Worm (Caenorhabditis elegans) whole organism, L2 larva: Measurements from ENCODE around the gene decr-1.1.

Source experiments
- C34F6.9 ChIP-seq: fragments of 150-350 bp; optimal IDR thresholded peaks from 2 replicates; lab custom pipeline; 2014; ENCODE audit warnings: missing biosample characterization, missing genetic modification characterization
- F13H6.1 ChIP-seq: sonication (generic microtip); optimal IDR thresholded peaks from 2 replicates; lab custom pipeline; 2016; ENCODE audit warnings: missing genetic modification characterization, missing compliant biosample characterization
- R02D3.7 ChIP-seq: fragments of 150-350 bp; optimal IDR thresholded peaks from 2 replicates; lab custom pipeline; 2014; ENCODE audit warnings: missing biosample characterization, missing genetic modification characterization
- Y55F3AM.14 ChIP-seq: fragments of 200-800 bp; sonication (Bioruptor generic); optimal IDR thresholded peaks from 2 replicates; lab custom pipeline; 2018; ENCODE audit warnings: mild to moderate bottlenecking, missing genetic modification characterization, missing compliant biosample characterization
- ZK546.5 ChIP-seq: sonication (generic microtip); optimal IDR thresholded peaks from 2 replicates; lab custom pipeline; 2017; ENCODE audit warnings: missing biosample characterization, missing genetic modification characterization
- alr-1 ChIP-seq: fragments of 150-350 bp; optimal IDR thresholded peaks from 2 replicates; lab custom pipeline; 2014; ENCODE audit warnings: missing biosample characterization, missing genetic modification characterization
- aly-2 ChIP-seq: fragments of 150-350 bp; optimal IDR thresholded peaks from 2 replicates; lab custom pipeline; 2014; ENCODE audit warnings: missing biosample characterization, missing genetic modification characterization
- ama-1 ChIP-seq: fragments of 150-350 bp; optimal IDR thresholded peaks from 2 replicates; lab custom pipeline; 2018; ENCODE audit warnings: inconsistent platforms
- blmp-1 ChIP-seq: sonication (generic microtip); optimal IDR thresholded peaks from 2 replicates; lab custom pipeline; 2017; ENCODE audit warnings: missing genetic modification characterization, mild to moderate bottlenecking, missing compliant biosample characterization, antibody characterized with exemption, moderate library complexity; ENCODE audit not compliant: insufficient read depth
- ceh-16 ChIP-seq: fragments of 150-350 bp; optimal IDR thresholded peaks from 2 replicates; lab custom pipeline; 2014; ENCODE audit warnings: missing biosample characterization, missing genetic modification characterization
- ceh-82 ChIP-seq: fragments of 150-350 bp; optimal IDR thresholded peaks from 2 replicates; lab custom pipeline; 2014; ENCODE audit warnings: missing biosample characterization, missing genetic modification characterization
- crh-2 ChIP-seq: sonication (generic microtip); optimal IDR thresholded peaks from 2 replicates; lab custom pipeline; 2017; ENCODE audit warnings: missing biosample characterization, missing genetic modification characterization
- dmd-4 ChIP-seq: sonication (generic microtip); optimal IDR thresholded peaks from 2 replicates; lab custom pipeline; 2017; ENCODE audit warnings: missing biosample characterization, missing genetic modification characterization
- egl-27 ChIP-seq: sonication (generic microtip); optimal IDR thresholded peaks from 3 replicates; lab custom pipeline; 2017; ENCODE audit warnings: missing biosample characterization, missing genetic modification reagents, missing genetic modification characterization
- elt-1 ChIP-seq: fragments of 150-350 bp; optimal IDR thresholded peaks from 2 replicates; lab custom pipeline; 2014; ENCODE audit warnings: missing biosample characterization, missing genetic modification characterization
- elt-3 ChIP-seq: sonication (generic microtip); optimal IDR thresholded peaks from 2 replicates; lab custom pipeline; 2017; ENCODE audit warnings: missing biosample characterization, missing genetic modification characterization
- fos-1 ChIP-seq: fragments of 150-350 bp; optimal IDR thresholded peaks from 2 replicates; lab custom pipeline; 2014; ENCODE audit warnings: missing biosample characterization, missing genetic modification characterization
- gmeb-1 ChIP-seq: fragments of 150-350 bp; optimal IDR thresholded peaks from 2 replicates; lab custom pipeline; 2014; ENCODE audit warnings: missing biosample characterization, missing genetic modification characterization
- lin-11 ChIP-seq: fragments of 150-350 bp; sonication (generic microtip); optimal IDR thresholded peaks from 2 replicates; lab custom pipeline; 2014; ENCODE audit warnings: missing biosample characterization, missing genetic modification characterization, inconsistent platforms, mixed read lengths
- lin-13 ChIP-seq: fragments of 150-350 bp; optimal IDR thresholded peaks from 2 replicates; lab custom pipeline; 2014; ENCODE audit warnings: missing biosample characterization, missing genetic modification reagents, missing genetic modification characterization
- lin-39 ChIP-seq: fragments of 150-350 bp; optimal IDR thresholded peaks from 2 replicates; lab custom pipeline; 2014; ENCODE audit warnings: missing biosample characterization, missing genetic modification reagents, missing genetic modification characterization
- lsy-2 ChIP-seq, 2 experiments: fragments of 150-350 bp in 1 of 2; sonication (generic microtip) in 1 of 2; optimal IDR thresholded peaks; 2 replicates each; lab custom pipeline; 2014 to 2017; ENCODE audit warnings: missing biosample characterization in 2 of 2, missing genetic modification characterization in 2 of 2
- mab-5 ChIP-seq: fragments of 150-350 bp; optimal IDR thresholded peaks from 2 replicates; lab custom pipeline; 2014; ENCODE audit warnings: missing biosample characterization, missing genetic modification characterization
- mbf-1 ChIP-seq: sonication (generic microtip); optimal IDR thresholded peaks from 2 replicates; lab custom pipeline; 2017; ENCODE audit warnings: missing biosample characterization, missing genetic modification characterization
- mdl-1 ChIP-seq, 2 experiments: fragments of 150-350 bp in 1 of 2; sonication (generic microtip) in 1 of 2; optimal IDR thresholded peaks; 2 replicates each; lab custom pipeline; 2017; ENCODE audit warnings: missing biosample characterization in 2 of 2, missing genetic modification characterization in 2 of 2
- nhr-10 ChIP-seq: sonication (generic microtip); optimal IDR thresholded peaks from 2 replicates; lab custom pipeline; 2017; ENCODE audit warnings: missing biosample characterization, missing genetic modification characterization
- nhr-11 ChIP-seq: fragments of 150-350 bp; optimal IDR thresholded peaks from 2 replicates; lab custom pipeline; 2014; ENCODE audit warnings: missing biosample characterization, missing genetic modification characterization
- nhr-12 ChIP-seq: fragments of 150-350 bp; optimal IDR thresholded peaks from 2 replicates; lab custom pipeline; 2014; ENCODE audit warnings: missing biosample characterization, missing genetic modification characterization
- nhr-129 ChIP-seq: fragments of 150-350 bp; optimal IDR thresholded peaks from 2 replicates; lab custom pipeline; 2014; ENCODE audit warnings: missing biosample characterization, missing genetic modification characterization
- nhr-21 ChIP-seq: fragments of 150-350 bp; optimal IDR thresholded peaks from 2 replicates; lab custom pipeline; 2014; ENCODE audit warnings: missing biosample characterization, missing genetic modification characterization
- nhr-23 ChIP-seq: fragments of 150-350 bp; optimal IDR thresholded peaks from 2 replicates; lab custom pipeline; 2014; ENCODE audit warnings: missing biosample characterization, missing genetic modification reagents, missing genetic modification characterization
- nhr-237 ChIP-seq: fragments of 150-350 bp; optimal IDR thresholded peaks from 2 replicates; lab custom pipeline; 2014; ENCODE audit warnings: missing biosample characterization, missing genetic modification characterization
- nhr-25 ChIP-seq: fragments of 150-350 bp; sonication (generic microtip); optimal IDR thresholded peaks from 3 replicates; lab custom pipeline; 2014; ENCODE audit warnings: missing biosample characterization, missing genetic modification characterization
- nhr-6 ChIP-seq: fragments of 150-350 bp; optimal IDR thresholded peaks from 2 replicates; lab custom pipeline; 2014; ENCODE audit warnings: missing biosample characterization, missing genetic modification characterization
- nhr-77 ChIP-seq: fragments of 150-350 bp; optimal IDR thresholded peaks from 2 replicates; lab custom pipeline; 2014; ENCODE audit warnings: missing biosample characterization, missing genetic modification characterization
- peb-1 ChIP-seq: fragments of 150-350 bp; optimal IDR thresholded peaks from 2 replicates; lab custom pipeline; 2014; ENCODE audit warnings: missing biosample characterization, missing genetic modification characterization
- sem-4 ChIP-seq: fragments of 150-350 bp; optimal IDR thresholded peaks from 2 replicates; lab custom pipeline; 2014; ENCODE audit warnings: missing biosample characterization, missing genetic modification reagents, missing genetic modification characterization
- skn-1 ChIP-seq: sonication (generic microtip); optimal IDR thresholded peaks from 2 replicates; lab custom pipeline; 2017; ENCODE audit warnings: missing biosample characterization, missing genetic modification characterization
- sma-3 ChIP-seq: sonication (generic microtip); optimal IDR thresholded peaks from 2 replicates; lab custom pipeline; 2016; ENCODE audit warnings: missing genetic modification reagents, missing genetic modification characterization, missing compliant biosample characterization
- sma-9 ChIP-seq, 2 experiments: fragments of 150-350 bp in 1 of 2; sonication (generic microtip) in 1 of 2; optimal IDR thresholded peaks; 2 replicates each; lab custom pipeline; 2014 to 2016; ENCODE audit warnings: missing genetic modification characterization in 2 of 2, mild to moderate bottlenecking in 1 of 2, missing biosample characterization in 1 of 2, missing compliant biosample characterization in 1 of 2, missing genetic modification reagents in 1 of 2, moderate library complexity in 1 of 2
- snpc-4 ChIP-seq: fragments of 150-350 bp; optimal IDR thresholded peaks from 2 replicates; lab custom pipeline; 2014; ENCODE audit warnings: missing biosample characterization, missing genetic modification characterization
- unc-39 ChIP-seq: fragments of 150-350 bp; optimal IDR thresholded peaks from 2 replicates; lab custom pipeline; 2014; ENCODE audit warnings: missing biosample characterization, missing genetic modification characterization
- unc-55 ChIP-seq: fragments of 150-350 bp; sonication (generic microtip); optimal IDR thresholded peaks from 3 replicates; lab custom pipeline; 2014; ENCODE audit warnings: missing biosample characterization, missing genetic modification reagents, missing genetic modification characterization
- unc-62 ChIP-seq: fragments of 150-350 bp; optimal IDR thresholded peaks from 2 replicates; lab custom pipeline; 2014; ENCODE audit warnings: missing biosample characterization, missing genetic modification reagents, missing genetic modification characterization
- zag-1 ChIP-seq: fragments of 150-350 bp; optimal IDR thresholded peaks from 2 replicates; lab custom pipeline; 2014; ENCODE audit warnings: missing biosample characterization, missing genetic modification characterization
- ztf-1 ChIP-seq: fragments of 200-800 bp; sonication (Bioruptor generic); conservative IDR thresholded peaks from 2 replicates; pipeline ENCODE4 v1.3.6; 2022; ENCODE audit warnings: missing genetic modification characterization, missing compliant biosample characterization
- ztf-11 ChIP-seq: sonication (generic microtip); optimal IDR thresholded peaks from 2 replicates; lab custom pipeline; 2017; ENCODE audit warnings: missing biosample characterization, missing genetic modification characterization
- ztf-4 ChIP-seq: fragments of 150-350 bp; optimal IDR thresholded peaks from 2 replicates; lab custom pipeline; 2014; ENCODE audit warnings: missing biosample characterization, missing genetic modification characterization

Gene decr-1.1

DNA sequence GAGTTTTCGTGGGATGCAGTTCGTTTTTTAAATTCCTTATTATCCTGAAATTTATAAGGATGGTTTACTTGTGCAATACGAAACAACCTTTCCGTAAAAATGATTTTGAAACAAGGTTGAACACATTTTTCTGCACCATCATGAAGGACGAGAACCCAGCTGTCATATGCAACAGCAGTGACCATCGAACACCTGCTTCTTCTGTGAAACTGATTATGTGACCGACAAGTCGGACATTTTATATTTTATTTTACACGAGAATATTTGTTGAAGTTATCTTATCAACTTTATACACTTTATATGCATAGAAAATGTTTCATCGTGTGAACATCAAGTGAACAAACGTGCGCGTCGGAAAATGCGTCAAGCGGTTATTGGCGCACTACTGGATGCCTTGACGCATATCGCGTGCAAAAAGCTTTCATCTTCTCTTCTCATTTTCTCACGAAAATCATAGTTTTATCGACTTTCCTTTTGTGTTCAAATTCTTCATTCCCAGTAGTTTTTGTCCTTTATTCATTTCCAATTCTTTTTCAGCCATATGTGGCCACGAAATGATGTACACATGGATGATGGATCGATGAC is 36.7 kb downstream of the decr-1.1 start, which contains the start of gene sel-10:
Gene sel-10, plus strand, starts transcription at position 538 of the 585 bp plus-strand sequence.
- peak; percentile 29 for TF ChIP-seq lin-11
- TF ChIP-seq R02D3.7 (tag; lab: Kevin White, UChicago): no peak
- TF ChIP-seq sma-3: peak; percentile 68
- no peak for TF ChIP-seq ztf-1
- TF ChIP-seq sem-4 (tag; lab: Kevin White, UChicago): peak; percentile 55
- peak; percentile 75 for TF ChIP-seq fos-1
- TF ChIP-seq nhr-237 (tag; lab: Kevin White, UChicago): no peak
- TF ChIP-seq nhr-10 (tag; lab: Kevin White, UChicago): no peak
- no peak for TF ChIP-seq ceh-16 (tag; lab: Kevin White, UChicago)
- TF ChIP-seq egl-27 (tag; lab: Kevin White, UChicago): peak; percentile 37
- no peak for TF ChIP-seq ztf-11 (tag; lab: Kevin White, UChicago)
- peak; percentile 5 for TF ChIP-seq ztf-4 (tag; lab: Kevin White, UChicago)
- TF ChIP-seq nhr-11 (tag; lab: Kevin White, UChicago): no peak
- TF ChIP-seq mab-5: peak; percentile 39
- no peak for TF ChIP-seq ceh-82 (tag; lab: Kevin White, UChicago)
- peak; percentile 27 for TF ChIP-seq nhr-21 (tag; lab: Kevin White, UChicago)
- TF ChIP-seq gmeb-1: peak; percentile 81
- TF ChIP-seq skn-1: no peak
- TF ChIP-seq elt-1 (tag; lab: Kevin White, UChicago): no peak
- TF ChIP-seq mbf-1 (tag; lab: Kevin White, UChicago): no peak
- TF ChIP-seq blmp-1 (tag; lab: Kevin White, UChicago): no peak
- peak; percentile 85 for TF ChIP-seq unc-55 (GFP tag; lab: Kevin White, UChicago)
- no peak for TF ChIP-seq nhr-12 (tag; lab: Kevin White, UChicago)
- TF ChIP-seq unc-39 (tag; lab: Kevin White, UChicago): no peak
- TF ChIP-seq aly-2: no peak
- TF ChIP-seq nhr-129 (tag; lab: Kevin White, UChicago): peak; percentile 83
- TF ChIP-seq mdl-1 (tag; optimal IDR thresholded peaks at IDR 0.05; lab: Kevin White, UChicago): no peak
- no peak for TF ChIP-seq peb-1
- TF ChIP-seq snpc-4: peak; percentile 41
- TF ChIP-seq sma-9 (GFP tag; optimal IDR thresholded peaks at IDR 0.05; lab: Kevin White, UChicago): peak; percentile 79
- no peak for TF ChIP-seq sma-9 (tag; optimal IDR thresholded peaks at IDR 0.05; lab: Kevin White, UChicago)
- TF ChIP-seq dmd-4: no peak
- no peak for TF ChIP-seq ama-1
- TF ChIP-seq lin-13 (GFP tag; lab: Kevin White, UChicago): peak; percentile 49
- TF ChIP-seq lin-39 (tag; lab: Kevin White, UChicago): no peak
- no peak for TF ChIP-seq F13H6.1 (tag; lab: Kevin White, UChicago)
- TF ChIP-seq nhr-77 (tag; lab: Kevin White, UChicago): no peak
- TF ChIP-seq nhr-25: no peak
- no peak for TF ChIP-seq nhr-6 (tag; lab: Kevin White, UChicago)
- no peak for TF ChIP-seq unc-62 (GFP tag; lab: Kevin White, UChicago)
- TF ChIP-seq zag-1 (tag; lab: Kevin White, UChicago): no peak
- TF ChIP-seq C34F6.9 (tag; lab: Kevin White, UChicago): peak; percentile 89
- no peak for TF ChIP-seq nhr-23 (tag; lab: Kevin White, UChicago)
- no peak for TF ChIP-seq ZK546.5
- TF ChIP-seq alr-1 (tag; lab: Kevin White, UChicago): no peak
- peak; percentile 60 for TF ChIP-seq crh-2 (tag; lab: Kevin White, UChicago)
- peak; percentile 78 to 87 for TF ChIP-seq lsy-2 (tag; optimal IDR thresholded peaks at IDR 0.05; lab: Kevin White, UChicago)
- no peak for TF ChIP-seq Y55F3AM.14 (GFP tag; lab: Kevin White, UChicago)
- no peak for TF ChIP-seq elt-3 (tag; lab: Kevin White, UChicago)
